Fruit fly (Drosophila melanogaster): ENCODE measurements around the gene CG17568.

DNA sequence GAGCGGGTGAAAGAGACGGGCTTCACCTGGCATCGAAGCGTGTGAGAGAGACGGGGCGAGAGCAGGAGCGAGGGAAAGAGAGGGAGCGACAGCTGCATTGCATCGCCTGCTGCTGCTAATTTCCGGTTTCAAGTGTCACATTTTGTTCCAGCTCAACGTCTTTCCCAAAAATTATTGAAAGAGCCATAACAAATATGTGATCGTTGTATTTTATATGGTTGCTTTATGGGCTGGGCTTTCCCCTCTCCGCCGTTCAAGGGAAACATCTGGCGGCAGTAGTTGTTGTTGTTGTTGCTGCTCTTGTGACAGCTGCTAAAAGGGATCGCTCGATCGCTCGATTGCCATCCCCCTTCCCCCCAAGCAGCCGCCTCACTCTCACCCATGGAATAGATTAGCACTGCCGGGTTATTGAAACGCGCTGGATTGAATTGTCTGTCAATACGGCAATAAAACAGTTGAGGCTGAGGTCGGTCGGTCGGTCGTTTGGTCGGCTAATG lies 26.6 kb downstream of the CG17568 start:
- TF ChIP-seq h (optimal IDR thresholded peaks at IDR 0.05) = no peak
- TF ChIP-seq Sin3A (optimal IDR thresholded peaks at IDR 0.05) = no peak
- no peak for TF ChIP-seq psq (optimal IDR thresholded peaks at IDR 0.05)
- no peak for TF ChIP-seq insv (optimal IDR thresholded peaks at IDR 0.05)
- TF ChIP-seq ttk (optimal IDR thresholded peaks at IDR 0.05) = no peak
- TF ChIP-seq Myc (optimal IDR thresholded peaks at IDR 0.05) = no peak
